Worm (Caenorhabditis elegans) whole organism, L1 larva: ENCODE measurements around the gene F49C12.4.

Source experiments
- aly-2 ChIP-seq: fragments of 150-350 bp; optimal IDR thresholded peaks from 2 replicates; lab custom pipeline; 2014; ENCODE audit warnings: missing biosample characterization, missing genetic modification characterization
- ama-1 ChIP-seq: fragments of 150-350 bp; optimal IDR thresholded peaks from 2 replicates; lab custom pipeline; 2014
- blmp-1 ChIP-seq: fragments of 150-350 bp; optimal IDR thresholded peaks from 2 replicates; lab custom pipeline; 2014; ENCODE audit warnings: missing biosample characterization, missing genetic modification characterization
- ceh-82 ChIP-seq, 3 experiments: fragments of 150-350 bp in 1 of 3; sonication (generic microtip) in 2 of 3; optimal IDR thresholded peaks; 2 replicates each; lab custom pipeline; 2014 to 2017; ENCODE audit warnings: missing biosample characterization in 3 of 3, missing genetic modification characterization in 3 of 3
- ces-1 ChIP-seq: fragments of 150-350 bp; optimal IDR thresholded peaks from 2 replicates; lab custom pipeline; 2014; ENCODE audit warnings: missing biosample characterization, missing genetic modification reagents, missing genetic modification characterization
- dpl-1 ChIP-seq, 3 experiments: fragments of 150-350 bp in 2 of 3; sonication (generic microtip) in 1 of 3; optimal IDR thresholded peaks; 2 replicates each; lab custom pipeline; 2014 to 2017; ENCODE audit warnings: missing biosample characterization in 3 of 3, missing genetic modification characterization in 3 of 3, missing genetic modification reagents in 3 of 3
- efl-1 ChIP-seq, 4 experiments: fragments of 150-350 bp; optimal IDR thresholded peaks in 3 of 4; peaks in 1 of 4; 1 replicate in 1 of 4; 2 replicates in 3 of 4; lab custom pipeline; 2014; ENCODE audit warnings: missing biosample characterization in 2 of 4, missing genetic modification characterization in 2 of 4, missing genetic modification reagents in 2 of 4
- egl-13 ChIP-seq: sonication (generic microtip); optimal IDR thresholded peaks from 2 replicates; lab custom pipeline; 2016; ENCODE audit warnings: missing genotype, missing genetic modification reagents, missing genetic modification characterization, missing compliant biosample characterization
- elt-3 ChIP-seq, 6 experiments: fragments of 150-350 bp in 1 of 6; sonication (generic microtip); optimal IDR thresholded peaks; 2 replicates each; lab custom pipeline; 2017 to 2018; ENCODE audit warnings: missing biosample characterization in 6 of 6, missing genetic modification characterization in 6 of 6, inconsistent platforms in 1 of 6
- fkh-8 ChIP-seq: sonication (generic microtip); optimal IDR thresholded peaks from 2 replicates; lab custom pipeline; 2016; ENCODE audit warnings: mild to moderate bottlenecking, missing genetic modification characterization, missing compliant biosample characterization
- jun-1 ChIP-seq: fragments of 150-350 bp; optimal IDR thresholded peaks from 2 replicates; lab custom pipeline; 2014; ENCODE audit warnings: missing biosample characterization, missing genetic modification reagents, missing genetic modification characterization
- lin-14 ChIP-seq: fragments of 200-800 bp; sonication (Bioruptor generic); optimal IDR thresholded peaks from 2 replicates; lab custom pipeline; 2018; ENCODE audit warnings: mild to moderate bottlenecking, missing genetic modification characterization, moderate library complexity, missing compliant biosample characterization
- lin-35 ChIP-seq, 2 experiments: fragments of 150-350 bp; optimal IDR thresholded peaks; 2 replicates each; lab custom pipeline; 2014; ENCODE audit warnings: missing biosample characterization in 2 of 2, missing genetic modification characterization in 2 of 2, missing genetic modification reagents in 2 of 2
- lin-39 ChIP-seq: fragments of 150-350 bp; optimal IDR thresholded peaks from 2 replicates; lab custom pipeline; 2014; ENCODE audit warnings: missing biosample characterization, missing genetic modification reagents, missing genetic modification characterization
- lsy-2 ChIP-seq, 2 experiments: fragments of 150-350 bp; optimal IDR thresholded peaks; 2 replicates each; lab custom pipeline; 2014; ENCODE audit warnings: missing biosample characterization in 2 of 2, missing genetic modification characterization in 2 of 2
- mep-1 ChIP-seq: fragments of 150-350 bp; optimal IDR thresholded peaks from 2 replicates; lab custom pipeline; 2014; ENCODE audit warnings: missing biosample characterization, missing genetic modification characterization
- nhr-19 ChIP-seq: fragments of 200-800 bp; sonication (Bioruptor generic); conservative IDR thresholded peaks from 2 replicates; pipeline ENCODE4 v1.3.6; 2022; ENCODE audit warnings: missing genetic modification characterization, missing compliant biosample characterization
- nhr-20 ChIP-seq: sonication (generic microtip); optimal IDR thresholded peaks from 2 replicates; lab custom pipeline; 2016; ENCODE audit warnings: mild to moderate bottlenecking, missing genetic modification characterization, missing compliant biosample characterization
- nhr-237 ChIP-seq: fragments of 150-350 bp; optimal IDR thresholded peaks from 2 replicates; lab custom pipeline; 2014; ENCODE audit warnings: missing biosample characterization, missing genetic modification characterization
- nhr-47 ChIP-seq: sonication (generic microtip); optimal IDR thresholded peaks from 2 replicates; lab custom pipeline; 2016; ENCODE audit warnings: mild to moderate bottlenecking, missing genetic modification characterization, moderate library complexity, missing compliant biosample characterization
- nhr-71 ChIP-seq: sonication (generic microtip); optimal IDR thresholded peaks from 2 replicates; lab custom pipeline; 2016; ENCODE audit warnings: mild to moderate bottlenecking, missing genetic modification characterization, moderate library complexity, missing compliant biosample characterization
- nhr-90 ChIP-seq: sonication (generic microtip); optimal IDR thresholded peaks from 2 replicates; lab custom pipeline; 2016; ENCODE audit warnings: mild to moderate bottlenecking, missing genetic modification characterization, missing compliant biosample characterization; ENCODE audit not compliant: poor library complexity
- pag-3 ChIP-seq: sonication (generic microtip); optimal IDR thresholded peaks from 2 replicates; lab custom pipeline; 2017; ENCODE audit warnings: missing genetic modification characterization, mild to moderate bottlenecking, missing compliant biosample characterization, antibody characterized with exemption, borderline replicate concordance; ENCODE audit not compliant: insufficient read depth
- pqm-1 ChIP-seq: sonication (generic microtip); optimal IDR thresholded peaks from 3 replicates; lab custom pipeline; 2017; ENCODE audit warnings: missing biosample characterization, missing genetic modification characterization
- rnt-1 ChIP-seq: sonication (generic microtip); optimal IDR thresholded peaks from 2 replicates; lab custom pipeline; 2016; ENCODE audit warnings: mild to moderate bottlenecking, missing genetic modification characterization, moderate library complexity, missing compliant biosample characterization
- skn-1 ChIP-seq: fragments of 150-350 bp; optimal IDR thresholded peaks from 2 replicates; lab custom pipeline; 2014; ENCODE audit warnings: missing biosample characterization, missing genetic modification characterization
- snu-23 ChIP-seq: sonication (generic microtip); optimal IDR thresholded peaks from 2 replicates; lab custom pipeline; 2016; ENCODE audit warnings: missing genetic modification characterization, missing compliant biosample characterization
- sptf-1 ChIP-seq: fragments of 150-350 bp; optimal IDR thresholded peaks from 2 replicates; lab custom pipeline; 2014; ENCODE audit warnings: missing biosample characterization, missing genetic modification characterization
- swsn-7 ChIP-seq: sonication (generic microtip); optimal IDR thresholded peaks from 2 replicates; lab custom pipeline; 2016; ENCODE audit warnings: missing genetic modification characterization, missing compliant biosample characterization
- tbx-2 ChIP-seq: sonication (generic microtip); optimal IDR thresholded peaks from 2 replicates; lab custom pipeline; 2016; ENCODE audit warnings: missing genetic modification characterization, missing compliant biosample characterization
- tlp-1 ChIP-seq: fragments of 150-350 bp; optimal IDR thresholded peaks from 2 replicates; lab custom pipeline; 2014; ENCODE audit warnings: missing biosample characterization, missing genetic modification characterization
- unc-130 ChIP-seq: fragments of 150-350 bp; optimal IDR thresholded peaks from 2 replicates; lab custom pipeline; 2017; ENCODE audit warnings: missing biosample characterization, missing genetic modification characterization, inconsistent platforms
- unc-30 ChIP-seq: sonication (generic microtip); optimal IDR thresholded peaks from 2 replicates; lab custom pipeline; 2017; ENCODE audit warnings: missing biosample characterization, missing genetic modification characterization
- unc-62 ChIP-seq: fragments of 150-350 bp; optimal IDR thresholded peaks from 2 replicates; lab custom pipeline; 2014; ENCODE audit warnings: missing biosample characterization, missing genetic modification reagents, missing genetic modification characterization
- xbp-1 ChIP-seq: sonication (generic microtip); optimal IDR thresholded peaks from 2 replicates; lab custom pipeline; 2016; ENCODE audit warnings: missing genetic modification characterization, missing compliant biosample characterization

Gene F49C12.4

ce11 chrIV:9260826-9261225 is 43.1 kb downstream of the F49C12.4 start:
- TF ChIP-seq efl-1 (optimal IDR thresholded peaks at IDR 0.05; lab: Kevin White, UChicago) (no peak), efl-1 (GFP tag; optimal IDR thresholded peaks at IDR 0.05 in 1 of 2; lab: Kevin White, UChicago) (peak in 1 of 2 experiments; percentile 70), unc-62 (no peak)
- TF ChIP-seq, all 84 proteins: peak for 1

- no peak for TF ChIP-seq lin-39
- TF ChIP-seq ceh-82 (tag; optimal IDR thresholded peaks at IDR 0.05; lab: Kevin White, UChicago), result peak in 1 of 3 experiments; percentile 7
- TF ChIP-seq aly-2 (tag; lab: Kevin White, UChicago), result peak; percentile 31
- peak; percentile 60 to 71 for TF ChIP-seq lsy-2 (tag; optimal IDR thresholded peaks at IDR 0.05; lab: Kevin White, UChicago)
- peak; percentile 43 for TF ChIP-seq swsn-7 (tag; lab: Kevin White, UChicago)
- TF ChIP-seq efl-1 (optimal IDR thresholded peaks at IDR 0.05; lab: Kevin White, UChicago), result peak; percentile 47 to 62
- TF ChIP-seq efl-1 (GFP tag; optimal IDR thresholded peaks at IDR 0.05 in 1 of 2; lab: Kevin White, UChicago), result peak; percentile 54 to 90
- TF ChIP-seq nhr-19 (GFP tag; lab: Robert Waterston, UW), result peak; percentile 21; the same call in 1 of the 2 replicates
- TF ChIP-seq lin-14 (GFP tag; lab: Kevin White, UChicago), result no peak
- peak; percentile 36 for TF ChIP-seq tbx-2 (tag; lab: Kevin White, UChicago)
- peak in 2 of 3 experiments; percentile 26 to 59 for TF ChIP-seq dpl-1 (GFP tag; optimal IDR thresholded peaks at IDR 0.05; lab: Kevin White, UChicago)
- no peak for TF ChIP-seq unc-30
- peak; percentile 37 for TF ChIP-seq nhr-47 (tag; lab: Kevin White, UChicago)
- TF ChIP-seq lin-35 (GFP tag; optimal IDR thresholded peaks at IDR 0.05; lab: Kevin White, UChicago), result peak; percentile 43 to 56
- TF ChIP-seq nhr-90 (tag; lab: Kevin White, UChicago), result peak; percentile 18
- peak; percentile 61 for TF ChIP-seq mep-1 (tag; lab: Kevin White, UChicago)
- peak; percentile 63 for TF ChIP-seq nhr-71 (tag; lab: Kevin White, UChicago)
- TF ChIP-seq unc-130 (tag; lab: Kevin White, UChicago), result no peak
- TF ChIP-seq elt-3 (tag; optimal IDR thresholded peaks at IDR 0.05; lab: Kevin White, UChicago), result no peak
- peak; percentile 56 for TF ChIP-seq xbp-1 (tag; lab: Kevin White, UChicago)
- no peak for TF ChIP-seq ces-1 (GFP tag; lab: Kevin White, UChicago)
- TF ChIP-seq blmp-1 (tag; lab: Kevin White, UChicago), result peak; percentile 38
- peak; percentile 60 for TF ChIP-seq snu-23 (GFP tag; lab: Kevin White, UChicago)
- no peak for TF ChIP-seq jun-1 (tag; lab: Kevin White, UChicago)
- TF ChIP-seq tlp-1 (tag; lab: Kevin White, UChicago), result no peak
- TF ChIP-seq skn-1 (tag; lab: Kevin White, UChicago), result peak; percentile 48
- peak; percentile 38 for TF ChIP-seq nhr-20 (tag; lab: Kevin White, UChicago)
Measured at ce11 chrIV:9260334-9260733, 43.6 kb downstream of the F49C12.4 start.

ce11 chrIV:9259687-9260086 is 44.2 kb downstream of the F49C12.4 start, which contains the start of gene Y11D7A.10:
TSS of gene Y11D7A.10 (minus strand) at chrIV:9259768.
- no peak for TF ChIP-seq rnt-1 (tag; lab: Kevin White, UChicago)
- TF ChIP-seq skn-1 (tag; lab: Kevin White, UChicago), result peak; percentile 60
- TF ChIP-seq sptf-1 (tag; lab: Kevin White, UChicago), result no peak
- TF ChIP-seq nhr-237 (tag; lab: Kevin White, UChicago), result no peak
- TF ChIP-seq lin-35 (GFP tag; optimal IDR thresholded peaks at IDR 0.05; lab: Kevin White, UChicago), result peak in 1 of 2 experiments; percentile 2

ce11 chrIV:9258547-9258946 is 45.3 kb downstream of the F49C12.4 start:
- TF ChIP-seq blmp-1 (tag; lab: Kevin White, UChicago) (peak; percentile 93), elt-3 (tag; optimal IDR thresholded peaks at IDR 0.05; lab: Kevin White, UChicago) (no peak), nhr-237 (tag; lab: Kevin White, UChicago) (no peak), egl-13 (tag; lab: Kevin White, UChicago) (no peak), lin-39 (no peak), fkh-8 (tag; lab: Kevin White, UChicago) (no peak), pag-3 (tag; lab: Kevin White, UChicago) (no peak), ama-1 (lab: Kevin White, UChicago) (peak; percentile 11), pqm-1 (no peak), mep-1 (tag; lab: Kevin White, UChicago) (no peak)
